Worm (Caenorhabditis elegans) whole organism, early embryonic: ENCODE results near the gene clec-214.

Experiments
- B0310.2 ChIP-seq: sonication (generic microtip); optimal IDR thresholded peaks from 2 replicates; lab custom pipeline; 2016; ENCODE audit warnings: mild to moderate bottlenecking, missing genetic modification characterization, missing compliant biosample characterization
- F13C5.2 ChIP-seq: sonication (generic microtip); optimal IDR thresholded peaks from 2 replicates; lab custom pipeline; 2017; ENCODE audit warnings: mild to moderate bottlenecking, missing genetic modification characterization, inconsistent platforms, missing compliant biosample characterization
- aly-1 ChIP-seq: sonication (generic microtip); optimal IDR thresholded peaks from 2 replicates; lab custom pipeline; 2016; ENCODE audit warnings: missing genetic modification characterization, missing compliant biosample characterization
- ama-1 ChIP-seq: fragments of 150-350 bp; optimal IDR thresholded peaks from 2 replicates; lab custom pipeline; 2014
- ceh-13 ChIP-seq: fragments of 200-800 bp; sonication (Bioruptor generic); optimal IDR thresholded peaks from 2 replicates; lab custom pipeline; 2018; ENCODE audit warnings: mild to moderate bottlenecking, missing genetic modification characterization, missing compliant biosample characterization
- ceh-36 ChIP-seq: sonication (generic microtip); optimal IDR thresholded peaks from 2 replicates; lab custom pipeline; 2016; ENCODE audit warnings: missing genetic modification characterization, inconsistent platforms, missing compliant biosample characterization
- ets-7 ChIP-seq: sonication (generic microtip); optimal IDR thresholded peaks from 2 replicates; lab custom pipeline; 2016; ENCODE audit warnings: missing genotype, missing genetic modification characterization, missing compliant biosample characterization
- flt-1 ChIP-seq: fragments of 200-800 bp; sonication (Bioruptor generic); IDR thresholded peaks from 2 replicates; pipeline ENCODE4 v1.3.6; 2022; ENCODE audit warnings: missing genetic modification characterization, missing compliant biosample characterization
- hmbx-1 ChIP-seq: sonication (generic microtip); optimal IDR thresholded peaks from 2 replicates; lab custom pipeline; 2016; ENCODE audit warnings: mild to moderate bottlenecking, missing genetic modification characterization, missing compliant biosample characterization
- hmg-4 ChIP-seq: fragments of 200-800 bp; sonication (Bioruptor generic); optimal IDR thresholded peaks from 2 replicates; lab custom pipeline; 2018; ENCODE audit warnings: mild to moderate bottlenecking, missing genetic modification characterization, missing compliant biosample characterization
- hnd-1 ChIP-seq: sonication (generic microtip); optimal IDR thresholded peaks from 2 replicates; lab custom pipeline; 2016; ENCODE audit warnings: missing genetic modification characterization, missing compliant biosample characterization
- pes-1 ChIP-seq: fragments of 200-800 bp; sonication (Bioruptor generic); IDR thresholded peaks from 2 replicates; pipeline ENCODE4 v1.3.6; 2022; ENCODE audit warnings: missing genetic modification reagents, missing genetic modification characterization, missing compliant biosample characterization
- scrt-1 ChIP-seq: fragments of 200-800 bp; sonication (Bioruptor generic); IDR thresholded peaks from 2 replicates; pipeline ENCODE4 v1.3.6; 2022; ENCODE audit warnings: missing genetic modification characterization, missing compliant biosample characterization
- sea-1 ChIP-seq: fragments of 200-800 bp; sonication (Bioruptor generic); conservative IDR thresholded peaks from 2 replicates; pipeline ENCODE4 v1.3.6; 2022; ENCODE audit warnings: missing genetic modification characterization, missing compliant biosample characterization
- tbx-11 ChIP-seq: fragments of 200-800 bp; sonication (Bioruptor generic); IDR thresholded peaks from 2 replicates; pipeline ENCODE4 v1.3.6; 2022; ENCODE audit warnings: missing genetic modification characterization, missing compliant biosample characterization
- tbx-37 ChIP-seq: fragments of 200-800 bp; sonication (Bioruptor generic); conservative IDR thresholded peaks from 2 replicates; pipeline ENCODE4 v1.3.6; 2022; ENCODE audit warnings: missing genetic modification reagents, missing genetic modification characterization, missing compliant biosample characterization
- tra-4 ChIP-seq: sonication (generic microtip); optimal IDR thresholded peaks from 2 replicates; lab custom pipeline; 2017; ENCODE audit warnings: missing genetic modification characterization, missing compliant biosample characterization

Gene clec-214

ce11 chrV:7609698-7610420 is at the start of gene clec-214, which contains the start of gene folt-3:
TSS of gene clec-214 (plus strand) at chrV:7610370.
TSS of gene folt-3 (minus strand) at chrV:7609748.
- TF ChIP-seq aly-1 (no peak), hnd-1 (tag; lab: Kevin White, UChicago) (no peak), hmbx-1 (tag; lab: Kevin White, UChicago) (no peak), ets-7 (tag; lab: Kevin White, UChicago) (no peak), B0310.2 (no peak), ceh-36 (tag; lab: Kevin White, UChicago) (no peak), pes-1 (no peak), tbx-11 (no peak)

DNA sequence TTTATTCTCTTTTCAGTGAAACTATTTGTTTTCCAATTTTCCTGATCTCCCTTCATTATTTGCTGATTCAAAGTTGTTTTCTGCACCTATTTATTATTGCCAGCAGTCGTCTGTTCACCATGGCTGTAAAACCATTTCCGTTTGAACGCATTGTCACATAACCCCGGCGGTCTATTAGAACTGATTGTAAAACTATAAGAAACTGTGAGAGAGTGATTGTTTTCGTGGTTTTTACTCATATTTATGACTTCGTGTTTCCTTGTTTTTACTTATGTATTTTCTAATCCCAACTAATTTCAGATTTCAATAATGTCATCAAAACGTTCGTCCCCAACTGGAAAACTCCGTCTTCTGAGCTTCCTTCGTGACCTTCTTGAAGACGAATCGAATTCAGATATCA is 47.2 kb upstream of the clec-214 start, which contains the start of gene F19F10.1:
Gene F19F10.1 (plus strand): TSS at position 301 of the 400 bp plus-strand sequence.
- TF ChIP-seq aly-1 (no peak), hmg-4 (GFP tag; lab: Kevin White, UChicago) (no peak), tbx-37 (GFP tag; lab: Robert Waterston, UW) (no peak), scrt-1 (no peak), flt-1 (GFP tag; lab: Robert Waterston, UW) (no peak), pes-1 (no peak), ceh-36 (tag; lab: Kevin White, UChicago) (no peak), tra-4 (tag; lab: Kevin White, UChicago) (no peak), hnd-1 (tag; lab: Kevin White, UChicago) (no peak), hmbx-1 (tag; lab: Kevin White, UChicago) (no peak), sea-1 (GFP tag; lab: Robert Waterston, UW) (no peak), tbx-11 (no peak), ceh-13 (no peak), F13C5.2 (tag; lab: Kevin White, UChicago) (no peak), ets-7 (tag; lab: Kevin White, UChicago) (no peak), ama-1 (no peak), B0310.2 (no peak)

DNA sequence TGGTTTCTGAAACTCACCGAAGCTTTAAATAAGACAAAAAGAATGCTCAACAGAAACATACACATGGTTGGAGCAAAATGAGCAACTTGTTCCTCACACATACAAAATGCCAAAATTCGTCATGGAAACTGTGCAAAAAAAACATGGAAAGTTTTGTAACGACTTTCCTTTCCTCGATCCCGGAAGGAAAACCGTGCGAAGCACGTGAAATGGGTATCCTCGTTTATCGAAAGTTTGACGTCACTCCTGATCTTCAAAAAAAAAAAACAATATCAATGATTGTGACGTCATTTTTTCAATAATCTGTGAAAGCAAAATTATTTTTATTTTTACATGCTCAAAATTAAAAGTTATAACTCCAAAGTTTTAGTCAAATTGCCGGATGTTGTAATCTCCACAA is 39.9 kb upstream of the clec-214 start, which contains the start of gene clec-212:
Gene clec-212 (minus strand): TSS at position 101 of the 400 bp plus-strand sequence.
- TF ChIP-seq tbx-11 = no peak

- TF ChIP-seq hmg-4 (GFP tag; lab: Kevin White, UChicago) (no peak), B0310.2 (no peak), tbx-11 (no peak), ceh-13 (no peak), scrt-1 (no peak)
Measured at ce11 chrV:7570955-7571354, 39.2 kb upstream of the clec-214 start, which contains the start of gene F19F10.14. TSS of gene F19F10.14 (minus strand) at chrV:7571055.

ce11 chrV:7575563-7575962 is 34.6 kb upstream of the clec-214 start, which contains the start of the genes snu-66 and ints-9:
TSS of gene snu-66 (minus strand) at chrV:7575670.
TSS of gene ints-9 (plus strand) at chrV:7575802.
- TF ChIP-seq tra-4 (tag; lab: Kevin White, UChicago) = no peak
- no peak for TF ChIP-seq scrt-1
- no peak for TF ChIP-seq F13C5.2 (tag; lab: Kevin White, UChicago)
- TF ChIP-seq hmg-4 (GFP tag; lab: Kevin White, UChicago) = no peak
- no peak for TF ChIP-seq aly-1
- TF ChIP-seq sea-1 (GFP tag; lab: Robert Waterston, UW) = no peak
- no peak for TF ChIP-seq B0310.2
- TF ChIP-seq hmbx-1 (tag; lab: Kevin White, UChicago) = no peak
- TF ChIP-seq ceh-36 (tag; lab: Kevin White, UChicago) = no peak
- no peak for TF ChIP-seq tbx-11
- no peak for TF ChIP-seq pes-1
- no peak for TF ChIP-seq tbx-37 (GFP tag; lab: Robert Waterston, UW)
- TF ChIP-seq ama-1 = no peak
- no peak for TF ChIP-seq ceh-13

DNA sequence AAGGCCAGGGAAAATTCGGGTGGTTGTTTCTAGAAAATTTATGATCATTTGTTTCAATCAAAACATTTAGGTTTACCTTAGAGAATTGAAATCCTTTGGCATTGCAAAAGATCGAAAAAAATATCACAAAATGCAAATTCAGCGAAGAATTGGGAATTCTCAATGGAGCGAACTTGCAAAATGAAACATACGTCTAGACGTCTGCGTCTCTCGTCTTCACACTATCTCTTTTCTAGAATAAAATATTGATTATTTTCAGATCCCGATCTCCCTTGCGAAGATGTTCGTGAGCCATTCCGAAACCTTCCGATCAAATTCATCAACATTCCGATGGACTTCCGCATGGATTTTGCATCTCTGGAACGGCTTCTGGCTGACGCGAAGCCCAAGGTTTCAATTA is 29.8 kb upstream of the clec-214 start, which contains the start of gene ets-6:
Gene ets-6 (minus strand): TSS at position 169 of the 400 bp plus-strand sequence.
- no peak for TF ChIP-seq sea-1 (GFP tag; lab: Robert Waterston, UW)
- no peak for TF ChIP-seq ceh-13
- TF ChIP-seq B0310.2 = no peak

DNA sequence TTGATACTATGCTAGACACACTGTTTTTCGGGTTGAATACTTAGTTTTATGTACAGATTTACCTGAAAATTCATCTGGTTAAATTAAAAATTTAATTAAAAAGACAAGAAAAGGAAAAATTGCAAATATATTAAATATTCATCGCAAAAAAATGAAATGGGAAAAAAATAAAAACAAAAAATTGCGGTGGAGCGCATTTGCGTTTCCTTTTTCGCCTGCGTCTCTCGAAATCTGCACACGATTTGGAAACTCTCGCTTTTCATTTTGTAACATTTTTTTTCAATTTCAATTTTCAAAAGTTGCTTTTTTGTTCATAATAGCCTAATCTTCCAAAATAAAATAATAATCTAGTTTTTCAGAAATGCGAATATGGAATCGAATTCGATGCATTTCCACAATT is 22.5 kb upstream of the clec-214 start, which contains the start of the genes F19F10.11 and C50E3.5:
Gene F19F10.11 (minus strand): TSS at position 68 of the 400 bp plus-strand sequence.
Gene C50E3.5 (plus strand): TSS at position 360 of the 400 bp plus-strand sequence.
- TF ChIP-seq aly-1 = no peak
- TF ChIP-seq F13C5.2 (tag; lab: Kevin White, UChicago) = peak; percentile 34
- no peak for TF ChIP-seq ets-7 (tag; lab: Kevin White, UChicago)
- TF ChIP-seq B0310.2 = no peak
- TF ChIP-seq ama-1 = no peak

DNA sequence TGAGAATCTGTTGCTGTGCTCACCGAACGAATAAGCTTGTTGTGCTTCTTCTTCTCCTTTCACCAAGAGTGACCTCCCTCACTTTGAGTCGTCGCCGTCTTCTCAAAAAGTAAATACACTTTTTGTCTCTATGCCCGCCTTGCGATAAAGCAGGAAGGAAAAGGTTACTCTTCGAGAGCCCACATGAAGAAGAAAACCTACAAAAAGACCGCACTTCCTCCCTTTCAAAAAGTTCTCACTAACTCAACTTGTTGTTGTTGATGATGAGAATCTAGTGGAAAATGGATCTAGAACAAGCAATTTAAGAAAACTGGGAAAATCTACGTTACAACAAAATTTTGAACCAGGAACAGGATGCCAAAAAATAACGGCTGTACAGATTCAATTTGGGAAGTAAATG is 19.7 kb upstream of the clec-214 start, which contains the start of gene C50E3.6:
Gene C50E3.6 (minus strand): TSS at position 101 of the 400 bp plus-strand sequence.
- TF ChIP-seq B0310.2 = no peak
- TF ChIP-seq hnd-1 (tag; lab: Kevin White, UChicago) = no peak
- TF ChIP-seq tbx-11 = no peak
- TF ChIP-seq flt-1 (GFP tag; lab: Robert Waterston, UW) = no peak
- no peak for TF ChIP-seq hmg-4 (GFP tag; lab: Kevin White, UChicago)
- no peak for TF ChIP-seq pes-1
- TF ChIP-seq sea-1 (GFP tag; lab: Robert Waterston, UW) = no peak
- no peak for TF ChIP-seq tra-4 (tag; lab: Kevin White, UChicago)
- no peak for TF ChIP-seq tbx-37 (GFP tag; lab: Robert Waterston, UW)
- no peak for TF ChIP-seq F13C5.2 (tag; lab: Kevin White, UChicago)
- no peak for TF ChIP-seq hmbx-1 (tag; lab: Kevin White, UChicago)
- TF ChIP-seq ceh-13 = no peak
- TF ChIP-seq scrt-1 = no peak
- TF ChIP-seq aly-1 = no peak
- no peak for TF ChIP-seq ets-7 (tag; lab: Kevin White, UChicago)
